Worm (Caenorhabditis elegans) whole organism, young adult: Measurements from ENCODE around the gene rpap-3.

Experiments
- B0035.1 ChIP-seq: sonication (generic microtip); optimal IDR thresholded peaks from 2 replicates; lab custom pipeline; 2016; ENCODE audit warnings: missing genetic modification characterization, mild to moderate bottlenecking, missing compliant biosample characterization, missing genotype, missing genetic modification reagents
- F10E7.11 ChIP-seq: sonication (generic microtip); optimal IDR thresholded peaks from 2 replicates; lab custom pipeline; 2017; ENCODE audit warnings: mild to moderate bottlenecking, missing genetic modification characterization, moderate library complexity, missing compliant biosample characterization
- F39B2.1 ChIP-seq: fragments of 200-800 bp; sonication (Bioruptor generic); IDR thresholded peaks from 2 replicates; pipeline ENCODE4 v1.3.6; 2022; ENCODE audit warnings: missing genetic modification reagents, missing genetic modification characterization, missing compliant biosample characterization
- K11D2.4 ChIP-seq: fragments of 200-800 bp; sonication (Bioruptor generic); IDR thresholded peaks from 2 replicates; pipeline ENCODE4 v1.3.6; 2022; ENCODE audit warnings: missing genetic modification reagents, missing genetic modification characterization, missing compliant biosample characterization
- Y56A3A.18 ChIP-seq: fragments of 200-800 bp; sonication (Bioruptor generic); IDR thresholded peaks from 2 replicates; pipeline ENCODE4 v1.3.6; 2022; ENCODE audit warnings: missing genetic modification reagents, missing genetic modification characterization, missing compliant biosample characterization
- Y95B8A.8 ChIP-seq: fragments of 200-800 bp; sonication (Bioruptor generic); IDR thresholded peaks from 2 replicates; pipeline ENCODE4 v1.3.6; 2022; ENCODE audit warnings: missing genetic modification reagents, missing genetic modification characterization, missing compliant biosample characterization
- ZK185.1 ChIP-seq: sonication (generic microtip); optimal IDR thresholded peaks from 2 replicates; lab custom pipeline; 2016; ENCODE audit warnings: mild to moderate bottlenecking, missing genetic modification characterization, missing compliant biosample characterization; ENCODE audit not compliant: poor library complexity, severe bottlenecking
- akir-1 ChIP-seq: fragments of 200-800 bp; sonication (Bioruptor generic); optimal IDR thresholded peaks from 2 replicates; lab custom pipeline; 2018; ENCODE audit warnings: mild to moderate bottlenecking, missing genetic modification characterization, moderate library complexity, missing compliant biosample characterization
- aptf-2 ChIP-seq: fragments of 200-800 bp; sonication (Bioruptor generic); conservative IDR thresholded peaks from 2 replicates; pipeline ENCODE4 v1.3.6; 2022; ENCODE audit warnings: missing genetic modification reagents, missing genetic modification characterization, missing compliant biosample characterization
- attf-6 ChIP-seq: fragments of 200-800 bp; sonication (Bioruptor generic); IDR thresholded peaks from 2 replicates; pipeline ENCODE4 v1.3.6; 2022; ENCODE audit warnings: missing genetic modification reagents, missing genetic modification characterization, missing compliant biosample characterization
- bed-2 ChIP-seq: fragments of 200-800 bp; sonication (Bioruptor generic); IDR thresholded peaks from 2 replicates; pipeline ENCODE4 v1.3.6; 2022; ENCODE audit warnings: missing genetic modification reagents, missing genetic modification characterization, missing compliant biosample characterization
- ccch-3 ChIP-seq: fragments of 200-800 bp; sonication (Bioruptor generic); optimal IDR thresholded peaks from 2 replicates; lab custom pipeline; 2018; ENCODE audit warnings: mild to moderate bottlenecking, missing genetic modification characterization, missing compliant biosample characterization
- cebp-1 ChIP-seq, 2 experiments: fragments of 200-800 bp in 1 of 2; sonication (Bioruptor generic) in 1 of 2; sonication (generic microtip) in 1 of 2; IDR thresholded peaks in 1 of 2; optimal IDR thresholded peaks in 1 of 2; 2 replicates each; pipeline versions ENCODE4 v1.3.6 to Lab custom; 2017 to 2022; ENCODE audit warnings: missing compliant biosample characterization in 2 of 2, missing genetic modification characterization in 2 of 2, mild to moderate bottlenecking in 1 of 2, missing genetic modification reagents in 1 of 2, moderate library complexity in 1 of 2
- ceh-27 ChIP-seq: fragments of 200-800 bp; sonication (Bioruptor generic); optimal IDR thresholded peaks from 2 replicates; lab custom pipeline; 2018; ENCODE audit warnings: mild to moderate bottlenecking, missing genetic modification characterization, moderate library complexity, missing compliant biosample characterization
- ceh-79 ChIP-seq: sonication (generic microtip); optimal IDR thresholded peaks from 2 replicates; lab custom pipeline; 2017; ENCODE audit warnings: mild to moderate bottlenecking, missing genetic modification characterization, missing compliant biosample characterization
- chd-7 ChIP-seq: sonication (generic microtip); optimal IDR thresholded peaks from 2 replicates; lab custom pipeline; 2016; ENCODE audit warnings: mild to moderate bottlenecking, missing genetic modification characterization, moderate library complexity, missing compliant biosample characterization
- egl-44 ChIP-seq: fragments of 200-800 bp; sonication (Bioruptor generic); IDR thresholded peaks from 2 replicates; pipeline ENCODE4 v1.3.6; 2022; ENCODE audit warnings: missing genetic modification reagents, missing genetic modification characterization, missing compliant biosample characterization
- egrh-3 ChIP-seq: fragments of 200-800 bp; sonication (Bioruptor generic); IDR thresholded peaks from 2 replicates; pipeline ENCODE4 v1.3.6; 2022; ENCODE audit warnings: missing genetic modification reagents, missing genetic modification characterization, missing compliant biosample characterization
- fkh-3 ChIP-seq: sonication (generic microtip); optimal IDR thresholded peaks from 2 replicates; lab custom pipeline; 2016; ENCODE audit warnings: mild to moderate bottlenecking, missing genetic modification characterization, missing compliant biosample characterization
- gei-17 ChIP-seq: fragments of 200-800 bp; sonication (Bioruptor generic); optimal IDR thresholded peaks from 2 replicates; lab custom pipeline; 2018; ENCODE audit warnings: mild to moderate bottlenecking, missing genetic modification characterization, missing compliant biosample characterization
- hrde-1 ChIP-seq: sonication (generic microtip); optimal IDR thresholded peaks from 2 replicates; lab custom pipeline; 2016; ENCODE audit warnings: missing genetic modification characterization, mild to moderate bottlenecking, missing compliant biosample characterization, moderate library complexity, missing genotype, missing genetic modification reagents, borderline replicate concordance
- hsf-1 ChIP-seq: fragments of 200-800 bp; sonication (Bioruptor generic); IDR thresholded peaks from 2 replicates; pipeline ENCODE4 v1.3.6; 2022; ENCODE audit warnings: missing genetic modification reagents, missing genetic modification characterization, missing compliant biosample characterization
- let-607 ChIP-seq, 2 experiments: fragments of 200-800 bp in 1 of 2; sonication (Bioruptor generic) in 1 of 2; sonication (generic microtip) in 1 of 2; optimal IDR thresholded peaks; 2 replicates each; lab custom pipeline; 2016 to 2018; ENCODE audit warnings: mild to moderate bottlenecking in 2 of 2, missing compliant biosample characterization in 2 of 2, missing genetic modification characterization in 2 of 2, moderate library complexity in 2 of 2, missing genotype in 1 of 2
- lin-40 ChIP-seq: sonication (generic microtip); optimal IDR thresholded peaks from 2 replicates; lab custom pipeline; 2016; ENCODE audit warnings: missing genetic modification characterization, mild to moderate bottlenecking, missing compliant biosample characterization, missing genotype, missing genetic modification reagents
- lin-54 ChIP-seq: fragments of 200-800 bp; sonication (Bioruptor generic); optimal IDR thresholded peaks from 2 replicates; lab custom pipeline; 2018; ENCODE audit warnings: mild to moderate bottlenecking, missing genetic modification characterization, missing compliant biosample characterization
- lsl-1 ChIP-seq: fragments of 200-800 bp; sonication (Bioruptor generic); optimal IDR thresholded peaks from 2 replicates; lab custom pipeline; 2018; ENCODE audit warnings: mild to moderate bottlenecking, missing genetic modification characterization, moderate library complexity, missing compliant biosample characterization
- lsy-27 ChIP-seq: sonication (generic microtip); optimal IDR thresholded peaks from 2 replicates; lab custom pipeline; 2017; ENCODE audit warnings: missing genetic modification characterization, mild to moderate bottlenecking, missing compliant biosample characterization, antibody characterized with exemption, missing genotype, borderline replicate concordance; ENCODE audit not compliant: insufficient read depth
- madf-6 ChIP-seq: fragments of 200-800 bp; sonication (Bioruptor generic); IDR thresholded peaks from 2 replicates; pipeline ENCODE4 v1.3.6; 2022; ENCODE audit warnings: missing genetic modification reagents, missing genetic modification characterization, missing compliant biosample characterization
- madf-8 ChIP-seq: fragments of 200-800 bp; sonication (Bioruptor generic); conservative IDR thresholded peaks from 2 replicates; pipeline ENCODE4 v1.3.6; 2022; ENCODE audit warnings: missing genetic modification reagents, missing genetic modification characterization, missing compliant biosample characterization
- mcd-1 ChIP-seq: fragments of 200-800 bp; sonication (Bioruptor generic); IDR thresholded peaks from 2 replicates; pipeline ENCODE4 v1.3.6; 2022; ENCODE audit warnings: missing genetic modification reagents, missing genetic modification characterization, missing compliant biosample characterization
- nfyb-1 ChIP-seq: fragments of 200-800 bp; sonication (Bioruptor generic); IDR thresholded peaks from 2 replicates; pipeline ENCODE4 v1.3.6; 2022; ENCODE audit warnings: missing genetic modification reagents, missing genetic modification characterization, missing compliant biosample characterization
- nhr-80 ChIP-seq: sonication (generic microtip); optimal IDR thresholded peaks from 2 replicates; lab custom pipeline; 2016; ENCODE audit warnings: missing genetic modification characterization, missing compliant biosample characterization
- rcor-1 ChIP-seq: fragments of 200-800 bp; sonication (Bioruptor generic); IDR thresholded peaks from 2 replicates; pipeline ENCODE4 v1.3.6; 2022; ENCODE audit warnings: missing genetic modification reagents, missing genetic modification characterization, missing compliant biosample characterization
- repo-1 ChIP-seq: sonication (generic microtip); optimal IDR thresholded peaks from 2 replicates; lab custom pipeline; 2017; ENCODE audit warnings: mild to moderate bottlenecking, missing genetic modification characterization, missing compliant biosample characterization
- rpc-1 ChIP-seq, 2 experiments: fragments of 150-350 bp in 1 of 2; sonication (generic microtip) in 1 of 2; optimal IDR thresholded peaks; 2 replicates each; lab custom pipeline; 2014 to 2018; ENCODE audit warnings: missing biosample characterization in 1 of 2, missing genetic modification characterization in 1 of 2, missing genetic modification reagents in 1 of 2, missing genotype in 1 of 2
- sdz-38 ChIP-seq: sonication (generic microtip); optimal IDR thresholded peaks from 2 replicates; lab custom pipeline; 2016; ENCODE audit warnings: missing genotype, missing genetic modification characterization, missing compliant biosample characterization
- sea-2 ChIP-seq: fragments of 200-800 bp; sonication (Bioruptor generic); IDR thresholded peaks from 2 replicates; pipeline ENCODE4 v1.3.6; 2022; ENCODE audit warnings: missing genetic modification characterization, missing compliant biosample characterization
- snpc-1.1 ChIP-seq: sonication (generic microtip); optimal IDR thresholded peaks from 2 replicates; lab custom pipeline; 2017; ENCODE audit warnings: missing genetic modification characterization, mild to moderate bottlenecking, missing compliant biosample characterization, antibody characterized with exemption, moderate library complexity, missing genotype, missing genetic modification reagents; ENCODE audit not compliant: insufficient read depth
- snpc-1.3 ChIP-seq: sonication (generic microtip); optimal IDR thresholded peaks from 2 replicates; lab custom pipeline; 2017; ENCODE audit warnings: missing genetic modification characterization, mild to moderate bottlenecking, missing compliant biosample characterization, antibody characterized with exemption, moderate library complexity, missing genotype, missing genetic modification reagents; ENCODE audit not compliant: insufficient read depth
- tbx-9 ChIP-seq: sonication (generic microtip); optimal IDR thresholded peaks from 2 replicates; lab custom pipeline; 2016; ENCODE audit warnings: borderline replicate concordance, missing genetic modification characterization, inconsistent platforms, missing compliant biosample characterization
- tlf-1 ChIP-seq: fragments of 200-800 bp; sonication (Bioruptor generic); optimal IDR thresholded peaks from 2 replicates; lab custom pipeline; 2018; ENCODE audit warnings: mild to moderate bottlenecking, missing genetic modification characterization, missing compliant biosample characterization
- unc-130 ChIP-seq: sonication (generic microtip); optimal IDR thresholded peaks from 2 replicates; lab custom pipeline; 2016; ENCODE audit warnings: missing genetic modification reagents, missing genetic modification characterization, missing compliant biosample characterization
- xnd-1 ChIP-seq: sonication (generic microtip); optimal IDR thresholded peaks from 2 replicates; lab custom pipeline; 2016; ENCODE audit warnings: missing genotype, missing genetic modification reagents, missing genetic modification characterization, missing compliant biosample characterization
- ztf-18 ChIP-seq: sonication (generic microtip); optimal IDR thresholded peaks from 2 replicates; lab custom pipeline; 2016; ENCODE audit warnings: missing genotype, mild to moderate bottlenecking, missing genetic modification characterization, missing compliant biosample characterization
- ztf-28 ChIP-seq: fragments of 200-800 bp; sonication (Bioruptor generic); IDR thresholded peaks from 2 replicates; pipeline ENCODE4 v1.3.6; 2022; ENCODE audit warnings: missing genetic modification reagents, missing genetic modification characterization, missing compliant biosample characterization

The rpap-3 gene

ce11 chrIV:7789521-7789949 lies 10.8 kb upstream of the rpap-3 start, which contains the start of gene imp-3 (continued):
- TF ChIP-seq bed-2 (GFP tag; lab: Robert Waterston, UW): no peak
- no peak for TF ChIP-seq sea-2 (GFP tag; lab: Robert Waterston, UW)
- peak; percentile 46; the same call in 1 of the 2 replicates for TF ChIP-seq rcor-1 (GFP tag; lab: Robert Waterston, UW)
- peak; percentile 72 for TF ChIP-seq madf-6 (GFP tag; lab: Robert Waterston, UW)
- TF ChIP-seq madf-8 (GFP tag; lab: Robert Waterston, UW): 0 out of 2 replicates have a peak, but pooled peaks have one; percentile 10
- peak; percentile 56 for TF ChIP-seq repo-1
- TF ChIP-seq mcd-1 (GFP tag; lab: Robert Waterston, UW): peak; percentile 73
- peak; percentile 75 for TF ChIP-seq hsf-1 (GFP tag; lab: Robert Waterston, UW)
- TF ChIP-seq ccch-3: no peak
- peak; percentile 23 for TF ChIP-seq xnd-1 (tag; lab: Kevin White, UChicago)
- peak; percentile 60 for TF ChIP-seq lin-40 (tag; lab: Kevin White, UChicago)
- TF ChIP-seq ztf-28 (GFP tag; lab: Robert Waterston, UW): 0 out of 2 replicates have a peak, but pooled peaks have one; percentile 35
- TF ChIP-seq tlf-1 (GFP tag; lab: Kevin White, UChicago): peak; percentile 53
- peak; percentile 22 for TF ChIP-seq nhr-80
- TF ChIP-seq lin-54 (GFP tag; lab: Kevin White, UChicago): peak; percentile 43
- peak; percentile 69 for TF ChIP-seq nfyb-1 (GFP tag; lab: Robert Waterston, UW)
- peak; percentile 66; the same call in 1 of the 2 replicates for TF ChIP-seq Y95B8A.8 (GFP tag; lab: Robert Waterston, UW)
- no peak for TF ChIP-seq akir-1
- TF ChIP-seq snpc-1.3: peak; percentile 11
- TF ChIP-seq B0035.1 (tag; lab: Kevin White, UChicago): no peak
- peak; percentile 7 for TF ChIP-seq ceh-27 (GFP tag; lab: Kevin White, UChicago)
- TF ChIP-seq cebp-1 (GFP tag; IDR thresholded peaks at IDR 0.05; lab: Robert Waterston, UW): no peak
- peak; percentile 76 for TF ChIP-seq cebp-1 (tag; optimal IDR thresholded peaks at IDR 0.05; lab: Kevin White, UChicago)
- no peak for TF ChIP-seq sdz-38 (tag; lab: Kevin White, UChicago)
- peak; percentile 19 for TF ChIP-seq snpc-1.1 (tag; lab: Kevin White, UChicago)
- peak; percentile 61 for TF ChIP-seq K11D2.4 (GFP tag; lab: Robert Waterston, UW)
- peak; percentile 64 for TF ChIP-seq tbx-9 (tag; lab: Kevin White, UChicago)
- TF ChIP-seq unc-130: peak; percentile 11
- peak; percentile 70 for TF ChIP-seq hrde-1
- TF ChIP-seq ztf-18 (tag; lab: Kevin White, UChicago): peak; percentile 18
- no peak for TF ChIP-seq rpc-1 (optimal IDR thresholded peaks at IDR 0.05; lab: Kevin White, UChicago)
- TF ChIP-seq rpc-1 (tag; optimal IDR thresholded peaks at IDR 0.05; lab: Kevin White, UChicago): no peak
- no peak for TF ChIP-seq lsy-27 (tag; lab: Kevin White, UChicago)
- TF ChIP-seq attf-6 (GFP tag; lab: Robert Waterston, UW): no peak; the same call in 1 of the 2 replicates
- TF ChIP-seq ZK185.1 (tag; lab: Kevin White, UChicago): peak; percentile 12
- TF ChIP-seq lsl-1: peak; percentile 9
- TF ChIP-seq Y56A3A.18 (GFP tag; lab: Robert Waterston, UW): peak; percentile 56; the same call in 1 of the 2 replicates
- peak; percentile 49 for TF ChIP-seq ceh-79
- no peak for TF ChIP-seq egrh-3 (GFP tag; lab: Robert Waterston, UW)
- TF ChIP-seq egl-44 (GFP tag; lab: Robert Waterston, UW): 0 out of 2 replicates have a peak, but pooled peaks have one; percentile 48
- peak; percentile 61; the same call in 1 of the 2 replicates for TF ChIP-seq F39B2.1 (GFP tag; lab: Robert Waterston, UW)
- TF ChIP-seq aptf-2 (GFP tag; lab: Robert Waterston, UW): no peak
- TF ChIP-seq F10E7.11 (tag; lab: Kevin White, UChicago): peak; percentile 69
- TF ChIP-seq chd-7 (tag; lab: Kevin White, UChicago): peak; percentile 75
- TF ChIP-seq fkh-3: no peak
- peak; percentile 19 to 24 for TF ChIP-seq let-607 (tag; optimal IDR thresholded peaks at IDR 0.05; lab: Kevin White, UChicago)
- TF ChIP-seq gei-17 (GFP tag; lab: Kevin White, UChicago): peak; percentile 1
